Fruit fly (Drosophila melanogaster) whole organism, embryonic: ENCODE measurements around the gene CG13077.
A peak's percentile ranks its signal among the peaks of the same experiment; 100 is the strongest.

Source experiments
- Abd-B ChIP-seq: fragments of 200-800 bp; sonication (Bioruptor generic); optimal IDR thresholded peaks from 2 replicates; lab custom pipeline; 2018; ENCODE audit warnings: missing biosample characterization, mild to moderate bottlenecking, missing genetic modification characterization, moderate library complexity
- Atf3 ChIP-seq: fragments of 200-800 bp; sonication (Bioruptor generic); optimal IDR thresholded peaks from 3 replicates; lab custom pipeline; 2016; ENCODE audit warnings: missing biosample characterization, missing genetic modification characterization
- Bgb ChIP-seq: fragments of 200-800 bp; sonication (Bioruptor generic); IDR thresholded peaks from 2 replicates; pipeline ENCODE4 v1.3.6; 2022; ENCODE audit warnings: missing biosample characterization, missing genetic modification characterization; ENCODE audit not compliant: partially characterized antibody
- CG10431 ChIP-seq: fragments of 200-800 bp; sonication (Bioruptor generic); optimal IDR thresholded peaks from 3 replicates; lab custom pipeline; 2018; ENCODE audit warnings: missing biosample characterization, mild to moderate bottlenecking, missing genetic modification characterization
- CG11560 ChIP-seq: fragments of 200-800 bp; sonication (Bioruptor generic); IDR thresholded peaks from 3 replicates; pipeline ENCODE4 v1.3.6; 2022; ENCODE audit warnings: missing biosample characterization, missing genetic modification characterization
- CG12769 ChIP-seq: fragments of 200-800 bp; sonication (Bioruptor generic); optimal IDR thresholded peaks from 2 replicates; lab custom pipeline; 2019; ENCODE audit warnings: missing biosample characterization, mild to moderate bottlenecking, missing genetic modification characterization, moderate library complexity
- CG14667 ChIP-seq: fragments of 200-800 bp; sonication (Bioruptor generic); IDR thresholded peaks from 2 replicates; pipeline ENCODE4 v1.3.6; 2022; ENCODE audit warnings: missing biosample characterization, missing genetic modification characterization
- CG3065 ChIP-seq: fragments of 200-800 bp; sonication (Bioruptor generic); optimal IDR thresholded peaks from 2 replicates; lab custom pipeline; 2016; ENCODE audit warnings: missing biosample characterization, missing genetic modification characterization
- CG34422 ChIP-seq: fragments of 200-800 bp; sonication (Bioruptor generic); IDR thresholded peaks from 3 replicates; pipeline ENCODE4 v1.3.6; 2022; ENCODE audit warnings: missing biosample characterization, missing genetic modification characterization
- CG4707 ChIP-seq: fragments of 200-800 bp; sonication (Bioruptor generic); optimal IDR thresholded peaks from 2 replicates; lab custom pipeline; 2018; ENCODE audit warnings: missing biosample characterization, mild to moderate bottlenecking, missing genetic modification characterization, moderate library complexity
- CG6272 ChIP-seq: fragments of 200-800 bp; sonication (Bioruptor generic); IDR thresholded peaks from 2 replicates; pipeline ENCODE4 v1.3.6; 2022; ENCODE audit warnings: missing biosample characterization, missing genetic modification characterization
- CG6654 ChIP-seq: fragments of 200-800 bp; sonication (Bioruptor generic); optimal IDR thresholded peaks from 2 replicates; lab custom pipeline; 2017; ENCODE audit warnings: missing biosample characterization, mild to moderate bottlenecking, missing genetic modification characterization
- CG8478 ChIP-seq: fragments of >200 bp; optimal IDR thresholded peaks from 2 replicates; lab custom pipeline; 2018
- CG8924 ChIP-seq: fragments of 200-800 bp; optimal IDR thresholded peaks from 3 replicates; lab custom pipeline; 2019; ENCODE audit warnings: missing biosample characterization, mild to moderate bottlenecking, missing genetic modification characterization, moderate library complexity
- CG9727 ChIP-seq: fragments of 200-800 bp; sonication (Bioruptor generic); optimal IDR thresholded peaks from 3 replicates; lab custom pipeline; 2017; ENCODE audit warnings: missing biosample characterization, mild to moderate bottlenecking, missing genetic modification characterization
- CG9817 ChIP-seq: fragments of 200-800 bp; sonication (Bioruptor generic); optimal IDR thresholded peaks from 2 replicates; lab custom pipeline; 2018; ENCODE audit warnings: missing biosample characterization, mild to moderate bottlenecking, missing genetic modification characterization, moderate library complexity
- D ChIP-seq, 2 experiments: fragments of 200-800 bp in 1 of 2; fragments of >200 bp in 1 of 2; sonication (Bioruptor generic) in 1 of 2; optimal IDR thresholded peaks; 2 replicates in 1 of 2; 3 replicates in 1 of 2; lab custom pipeline; 2017; ENCODE audit warnings: mild to moderate bottlenecking in 1 of 2, missing biosample characterization in 1 of 2, missing genetic modification characterization in 1 of 2, missing genetic modification reagents in 1 of 2
- D19A ChIP-seq: fragments of 200-800 bp; optimal IDR thresholded peaks from 3 replicates; lab custom pipeline; 2019; ENCODE audit warnings: missing biosample characterization, mild to moderate bottlenecking, missing genetic modification characterization, moderate library complexity
- Deaf1 ChIP-seq: fragments of 200-800 bp; optimal IDR thresholded peaks from 3 replicates; lab custom pipeline; 2019; ENCODE audit warnings: missing biosample characterization, mild to moderate bottlenecking, missing genetic modification characterization, moderate library complexity
- Dek ChIP-seq: fragments of 200-800 bp; sonication (Bioruptor generic); optimal IDR thresholded peaks from 3 replicates; lab custom pipeline; 2019; ENCODE audit warnings: missing biosample characterization, mild to moderate bottlenecking, missing genetic modification characterization, moderate library complexity
- E2f2 ChIP-seq: fragments of 200-800 bp; sonication (Bioruptor generic); IDR thresholded peaks from 2 replicates; pipeline ENCODE4 v1.3.6; 2022; ENCODE audit warnings: missing biosample characterization, missing genetic modification characterization
- Fer1 ChIP-seq: fragments of 200-800 bp; sonication (Bioruptor generic); optimal IDR thresholded peaks from 2 replicates; lab custom pipeline; 2017; ENCODE audit warnings: missing biosample characterization, mild to moderate bottlenecking, missing genetic modification characterization
- Gsc ChIP-seq: fragments of 200-800 bp; sonication (Bioruptor generic); IDR thresholded peaks from 2 replicates; pipeline ENCODE4 v1.3.6; 2022; ENCODE audit warnings: missing biosample characterization, missing genetic modification characterization
- Lhr ChIP-seq: fragments of 200-800 bp; sonication (Bioruptor generic); optimal IDR thresholded peaks from 3 replicates; lab custom pipeline; 2017; ENCODE audit warnings: mild to moderate bottlenecking, missing biosample characterization, missing genetic modification reagents, missing genetic modification characterization
- MTF-1 ChIP-seq: fragments of 200-800 bp; sonication (Bioruptor generic); optimal IDR thresholded peaks from 2 replicates; lab custom pipeline; 2018; ENCODE audit warnings: missing biosample characterization, mild to moderate bottlenecking, missing genetic modification characterization, borderline replicate concordance
- Meics ChIP-seq: fragments of 200-800 bp; sonication (Bioruptor generic); optimal IDR thresholded peaks from 2 replicates; lab custom pipeline; 2017; ENCODE audit warnings: missing biosample characterization, mild to moderate bottlenecking, missing genetic modification characterization
- NC2α ChIP-seq: fragments of 200-800 bp; sonication (Bioruptor generic); optimal IDR thresholded peaks from 2 replicates; lab custom pipeline; 2016; ENCODE audit warnings: missing biosample characterization, missing genetic modification characterization
- Nf-YA ChIP-seq: fragments of 200-800 bp; sonication (Bioruptor generic); IDR thresholded peaks from 2 replicates; pipeline ENCODE4 v1.3.6; 2022; ENCODE audit warnings: missing biosample characterization, missing genetic modification characterization
- NfI ChIP-seq: fragments of 200-800 bp; sonication (Bioruptor generic); optimal IDR thresholded peaks from 3 replicates; lab custom pipeline; 2018; ENCODE audit warnings: missing biosample characterization, mild to moderate bottlenecking, missing genetic modification characterization, moderate library complexity
- Sox100B ChIP-seq: fragments of 200-800 bp; sonication (Bioruptor generic); optimal IDR thresholded peaks from 3 replicates; lab custom pipeline; 2018; ENCODE audit warnings: missing biosample characterization, mild to moderate bottlenecking, missing genetic modification characterization
- TFAM ChIP-seq: fragments of 200-800 bp; sonication (Bioruptor generic); optimal IDR thresholded peaks from 2 replicates; lab custom pipeline; 2017; ENCODE audit warnings: missing biosample characterization, missing genetic modification characterization, inconsistent platforms
- corto ChIP-seq: fragments of 200-800 bp; sonication (Bioruptor generic); optimal IDR thresholded peaks from 2 replicates; lab custom pipeline; 2016; ENCODE audit warnings: missing biosample characterization, mild to moderate bottlenecking, missing genetic modification characterization, moderate library complexity
- dmrt99B ChIP-seq: fragments of 200-800 bp; sonication (Bioruptor generic); optimal IDR thresholded peaks from 2 replicates; lab custom pipeline; 2018; ENCODE audit warnings: missing biosample characterization, mild to moderate bottlenecking, missing genetic modification characterization, moderate library complexity
- dysf ChIP-seq: fragments of 200-800 bp; sonication (Bioruptor generic); IDR thresholded peaks from 3 replicates; pipeline ENCODE4 v1.3.6; 2022; ENCODE audit warnings: missing biosample characterization, missing genetic modification characterization
- eve ChIP-seq, 2 experiments: fragments of >200 bp; optimal IDR thresholded peaks; 2 replicates each; lab custom pipeline; 2017; ENCODE audit warnings: missing biosample characterization in 2 of 2, missing genetic modification characterization in 2 of 2
- ewg ChIP-seq: fragments of 200-800 bp; sonication (Bioruptor generic); optimal IDR thresholded peaks from 3 replicates; lab custom pipeline; 2017; ENCODE audit warnings: mild to moderate bottlenecking, missing biosample characterization, missing genetic modification reagents, missing genetic modification characterization
- fd102C ChIP-seq: fragments of 200-800 bp; sonication (Bioruptor generic); optimal IDR thresholded peaks from 2 replicates; lab custom pipeline; 2018; ENCODE audit warnings: missing biosample characterization, mild to moderate bottlenecking, missing genetic modification characterization, moderate library complexity
- fd3F ChIP-seq: fragments of 200-800 bp; sonication (Bioruptor generic); optimal IDR thresholded peaks from 2 replicates; lab custom pipeline; 2018; ENCODE audit warnings: missing biosample characterization, mild to moderate bottlenecking, missing genetic modification characterization, moderate library complexity
- fd64A ChIP-seq: fragments of 200-800 bp; sonication (Bioruptor generic); optimal IDR thresholded peaks from 3 replicates; lab custom pipeline; 2018; ENCODE audit warnings: missing biosample characterization, mild to moderate bottlenecking, missing genetic modification characterization
- fu2 ChIP-seq: fragments of 200-800 bp; sonication (Bioruptor generic); optimal IDR thresholded peaks from 2 replicates; lab custom pipeline; 2016; ENCODE audit warnings: missing biosample characterization, missing genetic modification characterization
- jigr1 ChIP-seq: fragments of 200-800 bp; sonication (Bioruptor generic); IDR thresholded peaks from 3 replicates; pipeline ENCODE4 v1.3.6; 2022; ENCODE audit warnings: missing biosample characterization, missing genetic modification characterization
- kay ChIP-seq: fragments of 200-800 bp; sonication (Bioruptor generic); optimal IDR thresholded peaks from 2 replicates; lab custom pipeline; 2016; ENCODE audit warnings: missing biosample characterization, missing genetic modification characterization
- lola ChIP-seq, 3 experiments: fragments of >200 bp in 2 of 3; fragments of 200-800 bp in 1 of 3; sonication (Bioruptor generic) in 1 of 3; optimal IDR thresholded peaks; 2 replicates each; lab custom pipeline; 2017 to 2019; ENCODE audit warnings: missing biosample characterization in 3 of 3, missing genetic modification characterization in 3 of 3, mild to moderate bottlenecking in 1 of 3, moderate library complexity in 1 of 3
- p53 ChIP-seq: fragments of 200-800 bp; sonication (Bioruptor generic); optimal IDR thresholded peaks from 2 replicates; lab custom pipeline; 2016; ENCODE audit warnings: missing biosample characterization, missing genetic modification characterization
- pb ChIP-seq: fragments of 200-800 bp; sonication (Bioruptor generic); optimal IDR thresholded peaks from 3 replicates; lab custom pipeline; 2016; ENCODE audit warnings: missing biosample characterization, missing genetic modification characterization
- pum ChIP-seq: fragments of 200-800 bp; sonication (Bioruptor generic); optimal IDR thresholded peaks from 2 replicates; lab custom pipeline; 2016; ENCODE audit warnings: missing biosample characterization, missing genetic modification characterization
- row ChIP-seq: fragments of 200-800 bp; sonication (Bioruptor generic); IDR thresholded peaks from 3 replicates; pipeline ENCODE4 v1.3.6; 2022; ENCODE audit warnings: missing biosample characterization, missing genetic modification characterization
- sd ChIP-seq: fragments of 200-800 bp; sonication (Bioruptor generic); optimal IDR thresholded peaks from 3 replicates; lab custom pipeline; 2018; ENCODE audit warnings: missing biosample characterization, mild to moderate bottlenecking, missing genetic modification characterization, moderate library complexity
- sr ChIP-seq: fragments of 200-800 bp; sonication (Bioruptor generic); IDR thresholded peaks from 3 replicates; pipeline ENCODE4 v1.3.6; 2022; ENCODE audit warnings: missing biosample characterization, missing genetic modification characterization
- ssp ChIP-seq: fragments of 200-800 bp; sonication (Bioruptor generic); IDR thresholded peaks from 2 replicates; pipeline ENCODE4 v1.3.6; 2022; ENCODE audit warnings: missing biosample characterization, missing genetic modification characterization

CG13077 gene

DNA sequence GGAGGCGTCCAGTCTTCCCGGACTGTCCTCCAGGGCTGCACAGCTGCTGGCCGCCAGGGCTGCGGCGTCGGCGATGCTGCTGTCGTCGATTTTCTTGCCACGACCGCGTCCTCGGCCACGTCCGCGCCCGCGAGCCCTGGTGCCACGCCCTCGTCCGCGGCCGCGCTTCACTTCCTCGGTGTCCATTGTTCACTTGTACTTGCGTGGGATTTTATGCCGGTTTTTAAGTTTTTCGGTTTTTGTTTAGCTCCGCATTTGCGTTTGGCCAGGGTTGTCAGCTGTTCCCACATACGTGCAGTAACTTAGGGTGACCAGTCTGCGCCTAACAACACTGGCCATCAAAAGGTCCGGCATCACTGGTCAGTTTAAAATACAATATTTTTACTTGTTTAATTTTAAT is 16.5 kb downstream of the CG13077 start, which contains the start of gene Hakai (continued):
- TF ChIP-seq fd3F (GFP tag; lab: Kevin White, UChicago) = peak; percentile 10
- TF ChIP-seq fd102C = no peak
- peak; percentile 70 for TF ChIP-seq pb (GFP tag; lab: Kevin White, UChicago)
- TF ChIP-seq Meics = peak; percentile 18
- peak; percentile 50 for TF ChIP-seq CG9727 (GFP tag; lab: Kevin White, UChicago)
- peak; percentile 26 for TF ChIP-seq D19A (tag; lab: Kevin White, UChicago)
- TF ChIP-seq CG14667 = 0 out of 2 replicates have a peak, but pooled peaks have one; percentile 26
- peak; percentile 56; the same call in 2 of the 3 replicates for TF ChIP-seq dysf (GFP tag; lab: Robert Waterston, UW)
- peak; percentile 73 for TF ChIP-seq row
- TF ChIP-seq Atf3 (GFP tag; lab: Kevin White, UChicago) = peak; percentile 47
- TF ChIP-seq eve (GFP tag; optimal IDR thresholded peaks at IDR 0.05; lab: Kevin White, UChicago) = no peak
- peak; percentile 55 for TF ChIP-seq fu2 (GFP tag; lab: Kevin White, UChicago)
- peak; percentile 31 for TF ChIP-seq Abd-B (GFP tag; lab: Kevin White, UChicago)
- peak; percentile 77 for TF ChIP-seq pum (GFP tag; lab: Kevin White, UChicago)
- peak in 1 of 3 experiments; percentile 15 for TF ChIP-seq lola (GFP tag; optimal IDR thresholded peaks at IDR 0.05; lab: Kevin White, UChicago)
- no peak for TF ChIP-seq fd64A (GFP tag; lab: Kevin White, UChicago)
- TF ChIP-seq Gsc (GFP tag; lab: Robert Waterston, UW) = no peak
- no peak for TF ChIP-seq D (optimal IDR thresholded peaks at IDR 0.05; lab: Kevin White, UChicago)
- TF ChIP-seq D (GFP tag; optimal IDR thresholded peaks at IDR 0.05; lab: Kevin White, UChicago) = peak; percentile 1
- TF ChIP-seq MTF-1 (GFP tag; lab: Kevin White, UChicago) = no peak
- peak; percentile 14 for TF ChIP-seq ewg (GFP tag; lab: Kevin White, UChicago)
- no peak for TF ChIP-seq sr (GFP tag; lab: Robert Waterston, UW)
- TF ChIP-seq Sox100B (GFP tag; lab: Kevin White, UChicago) = no peak
- no peak for TF ChIP-seq CG6654 (GFP tag; lab: Kevin White, UChicago)
- no peak for TF ChIP-seq TFAM (GFP tag; lab: Kevin White, UChicago)
- TF ChIP-seq corto (GFP tag; lab: Kevin White, UChicago) = no peak
- no peak for TF ChIP-seq CG12769 (tag; lab: Kevin White, UChicago)
- no peak for TF ChIP-seq CG10431 (GFP tag; lab: Kevin White, UChicago)
- no peak for TF ChIP-seq Deaf1 (tag; lab: Kevin White, UChicago)
- peak; percentile 82 for TF ChIP-seq E2f2 (GFP tag; lab: Robert Waterston, UW)
- TF ChIP-seq Dek (tag; lab: Kevin White, UChicago) = no peak
- TF ChIP-seq CG8924 (tag; lab: Kevin White, UChicago) = peak; percentile 10
- peak; percentile 41 for TF ChIP-seq CG9817
- peak; percentile 2 for TF ChIP-seq NfI (GFP tag; lab: Kevin White, UChicago)
- no peak for TF ChIP-seq sd
- TF ChIP-seq p53 (GFP tag; lab: Kevin White, UChicago) = peak; percentile 45
- peak; percentile 23 for TF ChIP-seq CG3065
- no peak for TF ChIP-seq kay (GFP tag; lab: Kevin White, UChicago)
- peak; percentile 66 for TF ChIP-seq Fer1 (GFP tag; lab: Kevin White, UChicago)
- TF ChIP-seq CG11560 (tag; lab: Robert Waterston, UW) = peak; percentile 33; the same call in 1 of the 3 replicates
- no peak for TF ChIP-seq jigr1 (GFP tag; lab: Robert Waterston, UW)
- peak; percentile 70 for TF ChIP-seq Lhr (GFP tag; lab: Kevin White, UChicago)
- TF ChIP-seq CG8478 (lab: Kevin White, UChicago) = no peak
- TF ChIP-seq dmrt99B = peak; percentile 16
- peak; percentile 52 for TF ChIP-seq NC2α (GFP tag; lab: Kevin White, UChicago)
- TF ChIP-seq ssp (GFP tag; lab: Robert Waterston, UW) = peak; percentile 57
- peak; percentile 71; the same call in 1 of the 3 replicates for TF ChIP-seq CG34422
- peak; percentile 50; the same call in 1 of the 2 replicates for TF ChIP-seq CG6272
- TF ChIP-seq CG4707 = no peak
- no peak for TF ChIP-seq Nf-YA (GFP tag; lab: Robert Waterston, UW)
- peak; percentile 51 for TF ChIP-seq Bgb (GFP tag; lab: Robert Waterston, UW)
